Fruit fly (Drosophila melanogaster) whole organism, embryonic: Measurements from ENCODE around the gene ckd.

Experiments used
- Asciz ChIP-seq: fragments of 200-800 bp; sonication (Bioruptor generic); optimal IDR thresholded peaks from 2 replicates; lab custom pipeline; 2017; ENCODE audit warnings: missing biosample characterization, mild to moderate bottlenecking, missing genetic modification characterization, missing genetic modification reagents
- BtbVII ChIP-seq: fragments of 200-800 bp; sonication (Bioruptor generic); optimal IDR thresholded peaks from 3 replicates; lab custom pipeline; 2017; ENCODE audit warnings: missing biosample characterization, mild to moderate bottlenecking, missing genetic modification characterization
- CG10462 ChIP-seq: fragments of 200-800 bp; sonication (Bioruptor generic); optimal IDR thresholded peaks from 2 replicates; lab custom pipeline; 2016; ENCODE audit warnings: missing biosample characterization, missing genetic modification characterization
- CG11504 ChIP-seq: fragments of 200-800 bp; sonication (Bioruptor generic); optimal IDR thresholded peaks from 3 replicates; lab custom pipeline; 2019; ENCODE audit warnings: missing biosample characterization, mild to moderate bottlenecking, missing genetic modification characterization, moderate library complexity
- CG1647 ChIP-seq: fragments of 200-800 bp; sonication (Bioruptor generic); optimal IDR thresholded peaks from 3 replicates; lab custom pipeline; 2016; ENCODE audit warnings: missing biosample characterization, missing genetic modification characterization
- CG16813 ChIP-seq: fragments of 200-800 bp; sonication (Bioruptor generic); IDR thresholded peaks from 3 replicates; pipeline ENCODE4 v1.3.6; 2022; ENCODE audit warnings: missing biosample characterization, missing genetic modification characterization; ENCODE audit not compliant: partially characterized antibody
- CG17912 ChIP-seq: fragments of 200-800 bp; sonication (Bioruptor generic); optimal IDR thresholded peaks from 2 replicates; lab custom pipeline; 2018; ENCODE audit warnings: missing biosample characterization, mild to moderate bottlenecking, missing genetic modification characterization
- CG18764 ChIP-seq: fragments of 200-800 bp; sonication (Bioruptor generic); optimal IDR thresholded peaks from 3 replicates; lab custom pipeline; 2016; ENCODE audit warnings: missing biosample characterization, missing genetic modification characterization
- CG2120 ChIP-seq: fragments of 200-800 bp; sonication (Bioruptor generic); optimal IDR thresholded peaks from 3 replicates; lab custom pipeline; 2016; ENCODE audit warnings: missing biosample characterization, missing genetic modification characterization
- CG2199 ChIP-seq: fragments of 200-800 bp; sonication (Bioruptor generic); IDR thresholded peaks from 3 replicates; pipeline ENCODE4 v1.3.6; 2022; ENCODE audit warnings: missing biosample characterization, missing genetic modification characterization
- CG2875 ChIP-seq: fragments of 200-800 bp; sonication (Bioruptor generic); optimal IDR thresholded peaks from 2 replicates; lab custom pipeline; 2017; ENCODE audit warnings: missing biosample characterization, mild to moderate bottlenecking, missing genetic modification characterization, missing genetic modification reagents
- CG2889 ChIP-seq: fragments of 200-800 bp; sonication (Bioruptor generic); IDR thresholded peaks from 3 replicates; pipeline ENCODE4 v1.3.6; 2022; ENCODE audit warnings: missing biosample characterization, missing genetic modification characterization
- CG30403 ChIP-seq: fragments of 200-800 bp; sonication (Bioruptor generic); optimal IDR thresholded peaks from 3 replicates; lab custom pipeline; 2016; ENCODE audit warnings: missing biosample characterization, missing genetic modification characterization
- CG3065 ChIP-seq: fragments of 200-800 bp; sonication (Bioruptor generic); optimal IDR thresholded peaks from 2 replicates; lab custom pipeline; 2016; ENCODE audit warnings: missing biosample characterization, missing genetic modification characterization
- CG31388 ChIP-seq: fragments of 200-800 bp; sonication (Bioruptor generic); optimal IDR thresholded peaks from 2 replicates; lab custom pipeline; 2016; ENCODE audit warnings: missing biosample characterization, missing genetic modification characterization
- CG3847 ChIP-seq: fragments of 200-800 bp; sonication (Bioruptor generic); IDR thresholded peaks from 2 replicates; pipeline ENCODE4 v1.3.6; 2022; ENCODE audit warnings: missing biosample characterization, missing genetic modification characterization
- CG4282 ChIP-seq: fragments of 200-800 bp; sonication (Bioruptor generic); optimal IDR thresholded peaks from 2 replicates; lab custom pipeline; 2016; ENCODE audit warnings: missing biosample characterization, missing genetic modification characterization
- CG4404 ChIP-seq: fragments of 200-800 bp; sonication (Bioruptor generic); IDR thresholded peaks from 2 replicates; pipeline ENCODE4 v1.3.6; 2022; ENCODE audit warnings: missing biosample characterization, missing genetic modification characterization
- CG6175 ChIP-seq: fragments of 200-800 bp; sonication (Bioruptor generic); IDR thresholded peaks from 3 replicates; pipeline ENCODE4 v1.3.6; 2022; ENCODE audit warnings: missing biosample characterization, missing genetic modification characterization
- CG6654 ChIP-seq: fragments of 200-800 bp; sonication (Bioruptor generic); optimal IDR thresholded peaks from 2 replicates; lab custom pipeline; 2017; ENCODE audit warnings: missing biosample characterization, mild to moderate bottlenecking, missing genetic modification characterization
- CG6683 ChIP-seq: fragments of 200-800 bp; sonication (Bioruptor generic); optimal IDR thresholded peaks from 2 replicates; lab custom pipeline; 2017; ENCODE audit warnings: missing biosample characterization, mild to moderate bottlenecking, missing genetic modification characterization, missing genetic modification reagents
- CG8290 ChIP-seq, 3 experiments: fragments of 200-800 bp; sonication (Bioruptor generic); optimal IDR thresholded peaks; 2 replicates each; lab custom pipeline; 2016 to 2019; ENCODE audit warnings: missing biosample characterization in 3 of 3, missing genetic modification characterization in 3 of 3, mild to moderate bottlenecking in 2 of 3, moderate library complexity in 1 of 3
- CG8478 ChIP-seq: fragments of >200 bp; optimal IDR thresholded peaks from 2 replicates; lab custom pipeline; 2018
- CG9437 ChIP-seq: fragments of 200-800 bp; sonication (Bioruptor generic); optimal IDR thresholded peaks from 2 replicates; lab custom pipeline; 2018; ENCODE audit warnings: missing biosample characterization, mild to moderate bottlenecking, missing genetic modification characterization
- CG9876 ChIP-seq: fragments of 200-800 bp; sonication (Bioruptor generic); optimal IDR thresholded peaks from 2 replicates; lab custom pipeline; 2016; ENCODE audit warnings: missing biosample characterization, missing genetic modification characterization
- Camta ChIP-seq: fragments of 200-800 bp; sonication (Bioruptor generic); optimal IDR thresholded peaks from 2 replicates; lab custom pipeline; 2016; ENCODE audit warnings: missing biosample characterization, missing genetic modification characterization
- Deaf1 ChIP-seq: fragments of 200-800 bp; optimal IDR thresholded peaks from 3 replicates; lab custom pipeline; 2019; ENCODE audit warnings: missing biosample characterization, mild to moderate bottlenecking, missing genetic modification characterization, moderate library complexity
- Dip3 ChIP-seq: fragments of 200-800 bp; sonication (Bioruptor generic); optimal IDR thresholded peaks from 3 replicates; lab custom pipeline; 2016; ENCODE audit warnings: missing biosample characterization, missing genetic modification characterization
- Dll ChIP-seq: fragments of 200-800 bp; sonication (Bioruptor generic); IDR thresholded peaks from 4 replicates; pipeline ENCODE4 v1.3.6; 2022; ENCODE audit warnings: missing biosample characterization, missing genetic modification characterization; ENCODE audit not compliant: partially characterized antibody
- Eip74EF ChIP-seq, 2 experiments: fragments of 200-800 bp in 1 of 2; fragments of >200 bp in 1 of 2; sonication (Bioruptor generic) in 1 of 2; optimal IDR thresholded peaks; 2 replicates each; lab custom pipeline; 2017 to 2019; ENCODE audit warnings: missing biosample characterization in 2 of 2, missing genetic modification characterization in 2 of 2, mild to moderate bottlenecking in 1 of 2, moderate library complexity in 1 of 2
- Hr3 ChIP-seq: fragments of 200-800 bp; sonication (Bioruptor generic); optimal IDR thresholded peaks from 3 replicates; lab custom pipeline; 2016; ENCODE audit warnings: missing biosample characterization, missing genetic modification characterization
- Max ChIP-seq: fragments of 200-800 bp; sonication (Bioruptor generic); optimal IDR thresholded peaks from 2 replicates; lab custom pipeline; 2016; ENCODE audit warnings: missing biosample characterization, mild to moderate bottlenecking, missing genetic modification characterization
- NC2β ChIP-seq: fragments of 200-800 bp; sonication (Bioruptor generic); optimal IDR thresholded peaks from 2 replicates; lab custom pipeline; 2016; ENCODE audit warnings: missing biosample characterization, missing genetic modification characterization
- Opbp ChIP-seq: fragments of 200-800 bp; sonication (Bioruptor generic); IDR thresholded peaks from 3 replicates; pipeline ENCODE4 v1.3.6; 2022; ENCODE audit warnings: missing biosample characterization, missing genetic modification characterization; ENCODE audit not compliant: partially characterized antibody
- YL-1 ChIP-seq: fragments of 200-800 bp; sonication (Bioruptor generic); optimal IDR thresholded peaks from 3 replicates; lab custom pipeline; 2017; ENCODE audit warnings: missing biosample characterization, mild to moderate bottlenecking, missing genetic modification characterization
- bbx ChIP-seq: fragments of 200-800 bp; sonication (Bioruptor generic); IDR thresholded peaks from 2 replicates; pipeline ENCODE4 v1.3.6; 2022; ENCODE audit warnings: missing biosample characterization, missing genetic modification characterization; ENCODE audit not compliant: partially characterized antibody
- chinmo ChIP-seq: fragments of 200-800 bp; sonication (Bioruptor generic); IDR thresholded peaks from 4 replicates; pipeline ENCODE4 v1.3.6; 2022; ENCODE audit warnings: missing biosample characterization, missing genetic modification characterization; ENCODE audit not compliant: partially characterized antibody
- danr ChIP-seq: fragments of 200-800 bp; sonication (Bioruptor generic); IDR thresholded peaks from 2 replicates; pipeline ENCODE4 v1.3.6; 2022; ENCODE audit warnings: missing biosample characterization, missing genetic modification characterization
- jigr1 ChIP-seq: fragments of 200-800 bp; sonication (Bioruptor generic); IDR thresholded peaks from 3 replicates; pipeline ENCODE4 v1.3.6; 2022; ENCODE audit warnings: missing biosample characterization, missing genetic modification characterization
- lab ChIP-seq: fragments of 200-800 bp; sonication (Bioruptor generic); optimal IDR thresholded peaks from 3 replicates; lab custom pipeline; 2017; ENCODE audit warnings: missing biosample characterization, missing genetic modification characterization, mild to moderate bottlenecking, moderate library complexity, missing genetic modification reagents
- luna ChIP-seq: fragments of 200-800 bp; sonication (Bioruptor generic); optimal IDR thresholded peaks from 2 replicates; lab custom pipeline; 2016; ENCODE audit warnings: missing biosample characterization, missing genetic modification characterization
- nmo ChIP-seq: fragments of 200-800 bp; sonication (Bioruptor generic); optimal IDR thresholded peaks from 2 replicates; lab custom pipeline; 2018; ENCODE audit warnings: missing biosample characterization, mild to moderate bottlenecking, missing genetic modification characterization, moderate library complexity
- pho ChIP-seq: fragments of 200-800 bp; sonication (Bioruptor generic); optimal IDR thresholded peaks from 2 replicates; lab custom pipeline; 2016; ENCODE audit warnings: missing biosample characterization, missing genetic modification characterization
- pita ChIP-seq: fragments of 200-800 bp; sonication (Bioruptor generic); optimal IDR thresholded peaks from 2 replicates; lab custom pipeline; 2017; ENCODE audit warnings: missing biosample characterization, mild to moderate bottlenecking, missing genetic modification characterization
- sna ChIP-seq: fragments of 200-800 bp; sonication (Bioruptor generic); IDR thresholded peaks from 2 replicates; pipeline ENCODE4 v1.3.6; 2022; ENCODE audit warnings: missing biosample characterization, missing genetic modification characterization; ENCODE audit not compliant: partially characterized antibody
- sr ChIP-seq: fragments of 200-800 bp; sonication (Bioruptor generic); IDR thresholded peaks from 3 replicates; pipeline ENCODE4 v1.3.6; 2022; ENCODE audit warnings: missing biosample characterization, missing genetic modification characterization
- tap ChIP-seq: fragments of 200-800 bp; optimal IDR thresholded peaks from 3 replicates; lab custom pipeline; 2019; ENCODE audit warnings: missing biosample characterization, mild to moderate bottlenecking, missing genetic modification characterization, moderate library complexity
- wek ChIP-seq: fragments of 200-800 bp; sonication (Bioruptor generic); optimal IDR thresholded peaks from 3 replicates; lab custom pipeline; 2018; ENCODE audit warnings: missing biosample characterization, mild to moderate bottlenecking, missing genetic modification characterization, moderate library complexity

ckd gene

dm6 chr3L:3224740-3225719 is 32.6 kb upstream of the ckd start, which contains the start of gene Larp4B (continued):
- no peak for TF ChIP-seq CG10462 (GFP tag; lab: Kevin White, UChicago)
- peak; percentile 47 for TF ChIP-seq CG3847 (GFP tag; lab: Robert Waterston, UW)
- TF ChIP-seq Camta (GFP tag; lab: Kevin White, UChicago) = no peak
- peak; percentile 56 for TF ChIP-seq CG8478
- no peak for TF ChIP-seq CG6175 (GFP tag; lab: Robert Waterston, UW)
- no peak for TF ChIP-seq CG17912 (GFP tag; lab: Kevin White, UChicago)
- no peak for TF ChIP-seq Hr3 (GFP tag; lab: Kevin White, UChicago)
- peak; percentile 57 for TF ChIP-seq bbx
- no peak for TF ChIP-seq CG2889
- peak; percentile 66 for TF ChIP-seq sna (GFP tag; lab: Robert Waterston, UW)
- no peak for TF ChIP-seq CG3065
- TF ChIP-seq Asciz (GFP tag; lab: Kevin White, UChicago) = no peak
- TF ChIP-seq luna (GFP tag; lab: Kevin White, UChicago) = no peak
- TF ChIP-seq CG4404 (GFP tag; lab: Robert Waterston, UW) = no peak
- TF ChIP-seq lab (GFP tag; lab: Kevin White, UChicago) = no peak
- TF ChIP-seq CG2875 (GFP tag; lab: Kevin White, UChicago) = no peak
- peak; percentile 86 for TF ChIP-seq pita
- no peak for TF ChIP-seq CG18764
- no peak for TF ChIP-seq CG6683 (GFP tag; lab: Kevin White, UChicago)
- TF ChIP-seq Deaf1 (tag; lab: Kevin White, UChicago) = no peak
- no peak for TF ChIP-seq CG6654
- TF ChIP-seq CG16813 = peak; percentile 72
- no peak for TF ChIP-seq Dip3
- no peak for TF ChIP-seq danr (GFP tag; lab: Robert Waterston, UW)
- TF ChIP-seq CG9437 (GFP tag; lab: Kevin White, UChicago) = peak; percentile 46
- peak; percentile 35; the same call in 2 of the 3 replicates for TF ChIP-seq Opbp
- peak; percentile 15 for TF ChIP-seq BtbVII (GFP tag; lab: Kevin White, UChicago)
- TF ChIP-seq nmo (GFP tag; lab: Kevin White, UChicago) = peak; percentile 25
- no peak for TF ChIP-seq sr (GFP tag; lab: Robert Waterston, UW)
- TF ChIP-seq CG2199 = 0 out of 3 replicates have a peak, but pooled peaks have one; percentile 17
- TF ChIP-seq CG11504 (tag; lab: Kevin White, UChicago) = no peak
- TF ChIP-seq Dll (GFP tag; lab: Robert Waterston, UW) = peak; percentile 77
- TF ChIP-seq jigr1 (GFP tag; lab: Robert Waterston, UW) = no peak
- no peak for TF ChIP-seq tap (tag; lab: Kevin White, UChicago)
- TF ChIP-seq wek (GFP tag; lab: Kevin White, UChicago) = no peak
- TF ChIP-seq Eip74EF (GFP tag; optimal IDR thresholded peaks at IDR 0.05; lab: Kevin White, UChicago) = no peak
- no peak for TF ChIP-seq pho
- TF ChIP-seq CG8290 (GFP tag; optimal IDR thresholded peaks at IDR 0.05; lab: Kevin White, UChicago) = peak; percentile 4
- no peak for TF ChIP-seq CG8290 (tag; optimal IDR thresholded peaks at IDR 0.05; lab: Kevin White, UChicago)
- TF ChIP-seq CG4282 = no peak
- no peak for TF ChIP-seq CG30403 (GFP tag; lab: Kevin White, UChicago)
- peak; percentile 48 for TF ChIP-seq CG2120
- no peak for TF ChIP-seq CG9876
- TF ChIP-seq chinmo (GFP tag; lab: Robert Waterston, UW) = no peak
- TF ChIP-seq CG1647 = no peak
- TF ChIP-seq CG31388 = no peak
- peak; percentile 22 for TF ChIP-seq Max (GFP tag; lab: Kevin White, UChicago)
- peak; percentile 40 for TF ChIP-seq YL-1 (GFP tag; lab: Kevin White, UChicago)
- TF ChIP-seq NC2β (GFP tag; lab: Kevin White, UChicago) = peak; percentile 25
